Worm (Caenorhabditis elegans) whole organism, young adult: ENCODE results near the gene smim-14.

Experiments used
- K12H6.12 ChIP-seq: fragments of 200-800 bp; sonication (Bioruptor generic); optimal IDR thresholded peaks from 2 replicates; lab custom pipeline; 2018; ENCODE audit warnings: mild to moderate bottlenecking, missing genetic modification characterization, missing compliant biosample characterization
- T07F8.4 ChIP-seq: sonication (generic microtip); optimal IDR thresholded peaks from 2 replicates; lab custom pipeline; 2016; ENCODE audit warnings: mild to moderate bottlenecking, missing genetic modification characterization, moderate library complexity, missing compliant biosample characterization
- madf-3 ChIP-seq: fragments of 200-800 bp; sonication (Bioruptor generic); IDR thresholded peaks from 2 replicates; pipeline ENCODE4 v1.3.6; 2022; ENCODE audit warnings: missing genetic modification reagents, missing genetic modification characterization, missing compliant biosample characterization
- sptf-2 ChIP-seq: fragments of 200-800 bp; sonication (Bioruptor generic); optimal IDR thresholded peaks from 2 replicates; lab custom pipeline; 2018; ENCODE audit warnings: mild to moderate bottlenecking, missing genetic modification characterization, missing compliant biosample characterization
- unc-62 ChIP-seq: fragments of 150-350 bp; optimal IDR thresholded peaks from 2 replicates; lab custom pipeline; 2014; ENCODE audit warnings: missing biosample characterization, missing genetic modification reagents, missing genetic modification characterization

ce11 chrIII:3470433-3470832 lies 887 bp upstream of the smim-14 start:
- TF ChIP-seq unc-62 (GFP tag; lab: Kevin White, UChicago): no peak
- TF ChIP-seq K12H6.12 (tag; lab: Kevin White, UChicago): no peak
- no peak for TF ChIP-seq sptf-2 (GFP tag; lab: Kevin White, UChicago)
- TF ChIP-seq madf-3: no peak
- no peak for TF ChIP-seq T07F8.4 (tag; lab: Kevin White, UChicago)
